Fruit fly (Drosophila melanogaster) whole organism, embryonic: ENCODE data around the gene CG31207.

Source experiments
- ATbp ChIP-seq: fragments of 200-800 bp; sonication (Bioruptor generic); optimal IDR thresholded peaks from 2 replicates; lab custom pipeline; 2017; ENCODE audit warnings: missing biosample characterization, mild to moderate bottlenecking, missing genetic modification characterization, missing genetic modification reagents
- Atf-2 ChIP-seq: fragments of 200-800 bp; sonication (Bioruptor generic); optimal IDR thresholded peaks from 2 replicates; lab custom pipeline; 2016; ENCODE audit warnings: missing biosample characterization, missing genetic modification characterization
- Bdp1 ChIP-seq: fragments of 200-800 bp; sonication (Bioruptor generic); optimal IDR thresholded peaks from 3 replicates; lab custom pipeline; 2016; ENCODE audit warnings: missing biosample characterization, missing genetic modification characterization
- CG1024 ChIP-seq: fragments of 200-800 bp; sonication (Bioruptor generic); IDR thresholded peaks from 2 replicates; pipeline ENCODE4 v1.3.6; 2022; ENCODE audit warnings: missing biosample characterization, missing genetic modification characterization
- CG10543 ChIP-seq: fragments of 200-800 bp; sonication (Bioruptor generic); optimal IDR thresholded peaks from 3 replicates; lab custom pipeline; 2017; ENCODE audit warnings: missing biosample characterization, mild to moderate bottlenecking, missing genetic modification characterization, moderate library complexity
- CG10979 ChIP-seq: fragments of 200-800 bp; sonication (Bioruptor generic); optimal IDR thresholded peaks from 2 replicates; lab custom pipeline; 2018; ENCODE audit warnings: missing biosample characterization, mild to moderate bottlenecking, missing genetic modification characterization, moderate library complexity
- CG1603 ChIP-seq: fragments of 200-800 bp; sonication (Bioruptor generic); optimal IDR thresholded peaks from 2 replicates; lab custom pipeline; 2019; ENCODE audit warnings: missing biosample characterization, mild to moderate bottlenecking, missing genetic modification characterization, moderate library complexity
- CG18619 ChIP-seq: fragments of 200-800 bp; sonication (Bioruptor generic); optimal IDR thresholded peaks from 3 replicates; lab custom pipeline; 2017; ENCODE audit warnings: missing biosample characterization, mild to moderate bottlenecking, missing genetic modification characterization
- CG18764 ChIP-seq: fragments of 200-800 bp; sonication (Bioruptor generic); optimal IDR thresholded peaks from 3 replicates; lab custom pipeline; 2016; ENCODE audit warnings: missing biosample characterization, missing genetic modification characterization
- CG3407 ChIP-seq: fragments of 200-800 bp; sonication (Bioruptor generic); optimal IDR thresholded peaks from 2 replicates; lab custom pipeline; 2018; ENCODE audit warnings: missing biosample characterization, mild to moderate bottlenecking, missing genetic modification characterization
- CG4282 ChIP-seq: fragments of 200-800 bp; sonication (Bioruptor generic); optimal IDR thresholded peaks from 2 replicates; lab custom pipeline; 2016; ENCODE audit warnings: missing biosample characterization, missing genetic modification characterization
- CG5953 ChIP-seq: fragments of 200-800 bp; sonication (Bioruptor generic); IDR thresholded peaks from 2 replicates; pipeline ENCODE4 v1.3.6; 2022; ENCODE audit warnings: missing biosample characterization, missing genetic modification characterization
- CG7271 ChIP-seq: fragments of 200-800 bp; sonication (Bioruptor generic); optimal IDR thresholded peaks from 2 replicates; lab custom pipeline; 2018; ENCODE audit warnings: missing biosample characterization, mild to moderate bottlenecking, missing genetic modification characterization, moderate library complexity
- CG7556 ChIP-seq: fragments of 200-800 bp; sonication (Bioruptor generic); optimal IDR thresholded peaks from 2 replicates; lab custom pipeline; 2017; ENCODE audit warnings: missing biosample characterization, mild to moderate bottlenecking, missing genetic modification characterization
- CG7928 ChIP-seq: fragments of 200-800 bp; sonication (Bioruptor generic); optimal IDR thresholded peaks from 2 replicates; lab custom pipeline; 2017; ENCODE audit warnings: missing biosample characterization, mild to moderate bottlenecking, missing genetic modification characterization
- CG8478 ChIP-seq: fragments of >200 bp; optimal IDR thresholded peaks from 2 replicates; lab custom pipeline; 2018
- CG8944 ChIP-seq: fragments of 200-800 bp; sonication (Bioruptor generic); optimal IDR thresholded peaks from 3 replicates; lab custom pipeline; 2016; ENCODE audit warnings: missing biosample characterization, missing genetic modification characterization
- CG9215 ChIP-seq: fragments of 200-800 bp; sonication (Bioruptor generic); IDR thresholded peaks from 2 replicates; pipeline ENCODE4 v1.3.6; 2022; ENCODE audit warnings: missing biosample characterization, missing genetic modification characterization
- CG9817 ChIP-seq: fragments of 200-800 bp; sonication (Bioruptor generic); optimal IDR thresholded peaks from 2 replicates; lab custom pipeline; 2018; ENCODE audit warnings: missing biosample characterization, mild to moderate bottlenecking, missing genetic modification characterization, moderate library complexity
- Doc3 ChIP-seq: fragments of 200-800 bp; sonication (Bioruptor generic); IDR thresholded peaks from 3 replicates; pipeline ENCODE4 v1.3.6; 2022; ENCODE audit warnings: missing biosample characterization, missing genetic modification characterization; ENCODE audit not compliant: partially characterized antibody
- Dp ChIP-seq: fragments of 200-800 bp; sonication (Bioruptor generic); optimal IDR thresholded peaks from 2 replicates; lab custom pipeline; 2018; ENCODE audit warnings: missing biosample characterization, mild to moderate bottlenecking, missing genetic modification characterization, moderate library complexity
- GATAe ChIP-seq: fragments of 200-800 bp; sonication (Bioruptor generic); conservative IDR thresholded peaks from 2 replicates; pipeline ENCODE4 v1.3.6; 2022; ENCODE audit warnings: missing biosample characterization, missing genetic modification characterization
- Hmr ChIP-seq: fragments of 200-800 bp; sonication (Bioruptor generic); optimal IDR thresholded peaks from 3 replicates; lab custom pipeline; 2017; ENCODE audit warnings: mild to moderate bottlenecking, missing biosample characterization, missing genetic modification reagents, missing genetic modification characterization
- Hr78 ChIP-seq, 2 experiments: fragments of 200-800 bp in 1 of 2; fragments of >200 bp in 1 of 2; sonication (Bioruptor generic) in 1 of 2; optimal IDR thresholded peaks; 2 replicates each; lab custom pipeline; 2017 to 2019; ENCODE audit warnings: missing biosample characterization in 2 of 2, missing genetic modification characterization in 2 of 2, mild to moderate bottlenecking in 1 of 2, moderate library complexity in 1 of 2
- MBD-R2 ChIP-seq: fragments of 200-800 bp; sonication (Bioruptor generic); IDR thresholded peaks from 2 replicates; pipeline ENCODE4 v1.3.6; 2022; ENCODE audit warnings: missing biosample characterization, missing genetic modification characterization
- Med ChIP-seq: fragments of 200-800 bp; sonication (Bioruptor generic); peaks from one replicate; lab custom pipeline; 2016; ENCODE audit warnings: missing biosample characterization, missing genetic modification characterization, mild to moderate bottlenecking, inconsistent platforms, moderate library complexity
- Myb ChIP-seq: fragments of 200-800 bp; sonication (Bioruptor generic); optimal IDR thresholded peaks from 2 replicates; lab custom pipeline; 2016; ENCODE audit warnings: missing biosample characterization, missing genetic modification characterization
- NFAT ChIP-seq: fragments of 200-800 bp; sonication (Bioruptor generic); IDR thresholded peaks from 2 replicates; pipeline ENCODE4 v1.3.6; 2022; ENCODE audit warnings: missing biosample characterization, missing genetic modification characterization
- Nf-YA ChIP-seq: fragments of 200-800 bp; sonication (Bioruptor generic); IDR thresholded peaks from 2 replicates; pipeline ENCODE4 v1.3.6; 2022; ENCODE audit warnings: missing biosample characterization, missing genetic modification characterization
- Nf-YB ChIP-seq: fragments of 200-800 bp; sonication (Bioruptor generic); optimal IDR thresholded peaks from 3 replicates; lab custom pipeline; 2019; ENCODE audit warnings: missing biosample characterization, mild to moderate bottlenecking, missing genetic modification characterization, moderate library complexity
- Usf ChIP-seq: fragments of 200-800 bp; sonication (Bioruptor generic); optimal IDR thresholded peaks from 2 replicates; lab custom pipeline; 2017; ENCODE audit warnings: missing genotype, missing biosample characterization, missing genetic modification characterization
- abd-A ChIP-seq: fragments of 200-800 bp; sonication (Bioruptor generic); optimal IDR thresholded peaks from 3 replicates; lab custom pipeline; 2019; ENCODE audit warnings: missing biosample characterization, mild to moderate bottlenecking, missing genetic modification characterization, moderate library complexity
- amos ChIP-seq: fragments of 200-800 bp; sonication (Bioruptor generic); IDR thresholded peaks from 2 replicates; pipeline ENCODE4 v1.3.6; 2022; ENCODE audit warnings: missing biosample characterization, missing genetic modification characterization; ENCODE audit not compliant: partially characterized antibody
- ase ChIP-seq: fragments of 200-800 bp; sonication (Bioruptor generic); IDR thresholded peaks from 3 replicates; pipeline ENCODE4 v1.3.6; 2022; ENCODE audit warnings: missing biosample characterization, missing genetic modification characterization
- chm ChIP-seq: fragments of 200-800 bp; sonication (Bioruptor generic); IDR thresholded peaks from 2 replicates; pipeline ENCODE4 v1.3.6; 2022; ENCODE audit warnings: missing biosample characterization, missing genetic modification characterization
- croc ChIP-seq: fragments of 200-800 bp; sonication (Bioruptor generic); conservative IDR thresholded peaks from 3 replicates; pipeline ENCODE4 v1.3.6; 2022; ENCODE audit warnings: missing biosample characterization, missing genetic modification characterization
- dmrt99B ChIP-seq: fragments of 200-800 bp; sonication (Bioruptor generic); optimal IDR thresholded peaks from 2 replicates; lab custom pipeline; 2018; ENCODE audit warnings: missing biosample characterization, mild to moderate bottlenecking, missing genetic modification characterization, moderate library complexity
- dpn ChIP-seq, 2 experiments: fragments of 200-800 bp; sonication (Bioruptor generic); optimal IDR thresholded peaks; 3 replicates each; lab custom pipeline; 2016; ENCODE audit warnings: missing biosample characterization in 2 of 2, missing genetic modification characterization in 2 of 2
- dysf ChIP-seq: fragments of 200-800 bp; sonication (Bioruptor generic); IDR thresholded peaks from 3 replicates; pipeline ENCODE4 v1.3.6; 2022; ENCODE audit warnings: missing biosample characterization, missing genetic modification characterization
- exex ChIP-seq: fragments of 200-800 bp; sonication (Bioruptor generic); optimal IDR thresholded peaks from 4 replicates; lab custom pipeline; 2018; ENCODE audit warnings: missing biosample characterization, mild to moderate bottlenecking, missing genetic modification characterization, moderate library complexity
- fu2 ChIP-seq: fragments of 200-800 bp; sonication (Bioruptor generic); optimal IDR thresholded peaks from 2 replicates; lab custom pipeline; 2016; ENCODE audit warnings: missing biosample characterization, missing genetic modification characterization
- insv ChIP-seq, 2 experiments: fragments of 200-800 bp; sonication (Bioruptor generic); optimal IDR thresholded peaks; 3 replicates each; lab custom pipeline; 2016 to 2018; ENCODE audit warnings: missing biosample characterization in 2 of 2, missing genetic modification characterization in 2 of 2
- kah ChIP-seq: fragments of 200-800 bp; sonication (Bioruptor generic); optimal IDR thresholded peaks from 2 replicates; lab custom pipeline; 2018; ENCODE audit warnings: missing biosample characterization, mild to moderate bottlenecking, missing genetic modification characterization
- lbe ChIP-seq: fragments of 200-800 bp; sonication (Bioruptor generic); optimal IDR thresholded peaks from 2 replicates; lab custom pipeline; 2016; ENCODE audit warnings: missing biosample characterization, mild to moderate bottlenecking, missing genetic modification characterization
- pita ChIP-seq: fragments of 200-800 bp; sonication (Bioruptor generic); optimal IDR thresholded peaks from 2 replicates; lab custom pipeline; 2017; ENCODE audit warnings: missing biosample characterization, mild to moderate bottlenecking, missing genetic modification characterization
- pum ChIP-seq: fragments of 200-800 bp; sonication (Bioruptor generic); optimal IDR thresholded peaks from 2 replicates; lab custom pipeline; 2016; ENCODE audit warnings: missing biosample characterization, missing genetic modification characterization
- so ChIP-seq: fragments of 200-800 bp; sonication (Bioruptor generic); IDR thresholded peaks from 3 replicates; pipeline ENCODE4 v1.3.6; 2022; ENCODE audit warnings: missing biosample characterization, missing genetic modification characterization
- sug ChIP-seq: fragments of 200-800 bp; optimal IDR thresholded peaks from 2 replicates; lab custom pipeline; 2019; ENCODE audit warnings: missing biosample characterization, mild to moderate bottlenecking, missing genetic modification characterization, moderate library complexity
- tgo ChIP-seq: fragments of 200-800 bp; sonication (Bioruptor generic); IDR thresholded peaks from 3 replicates; pipeline ENCODE4 v1.3.6; 2022; ENCODE audit warnings: missing biosample characterization, missing genetic modification characterization
- unpg ChIP-seq: fragments of 200-800 bp; sonication (Bioruptor generic); optimal IDR thresholded peaks from 3 replicates; lab custom pipeline; 2018; ENCODE audit warnings: missing biosample characterization, mild to moderate bottlenecking, missing genetic modification characterization, moderate library complexity

CG31207 gene

dm6 chr3R:21073707-21074106 is 26.9 kb upstream of the CG31207 start, which contains the start of gene dmrt93B:
TSS of gene dmrt93B (plus strand) at chr3R:21074007.
- TF ChIP-seq Bdp1 (GFP tag; lab: Kevin White, UChicago) (no peak), Nf-YB (peak; percentile 7), CG5953 (GFP tag; lab: Robert Waterston, UW) (no peak), CG1603 (no peak)

- no peak for TF ChIP-seq CG18764 (GFP tag; lab: Kevin White, UChicago)
- no peak for TF ChIP-seq pum
- TF ChIP-seq GATAe (GFP tag; lab: Robert Waterston, UW), result no peak
- peak; percentile 70 for TF ChIP-seq pita (GFP tag; lab: Kevin White, UChicago)
- no peak for TF ChIP-seq CG9215 (GFP tag; lab: Robert Waterston, UW)
- TF ChIP-seq ATbp, result no peak
- TF ChIP-seq tgo (GFP tag; lab: Robert Waterston, UW), result no peak
- TF ChIP-seq CG3407, result no peak
- TF ChIP-seq Doc3 (GFP tag; lab: Robert Waterston, UW), result no peak
- TF ChIP-seq CG7928 (GFP tag; lab: Kevin White, UChicago), result peak; percentile 21
- no peak for TF ChIP-seq Nf-YA (GFP tag; lab: Robert Waterston, UW)
- no peak for TF ChIP-seq CG7556 (GFP tag; lab: Kevin White, UChicago)
- no peak for TF ChIP-seq chm (GFP tag; lab: Robert Waterston, UW)
- TF ChIP-seq Myb (GFP tag; lab: Kevin White, UChicago), result peak; percentile 82
- TF ChIP-seq amos (GFP tag; lab: Robert Waterston, UW), result peak; percentile 55; the same call in 1 of the 2 replicates
- TF ChIP-seq fu2 (GFP tag; lab: Kevin White, UChicago), result no peak
- no peak for TF ChIP-seq croc (GFP tag; lab: Robert Waterston, UW)
- peak; percentile 38 for TF ChIP-seq sug (tag; lab: Kevin White, UChicago)
- TF ChIP-seq CG4282, result no peak
- TF ChIP-seq CG18619 (GFP tag; lab: Kevin White, UChicago), result no peak
- TF ChIP-seq MBD-R2, result peak; percentile 84
- no peak for TF ChIP-seq unpg (GFP tag; lab: Kevin White, UChicago)
- TF ChIP-seq Dp (GFP tag; lab: Kevin White, UChicago), result peak; percentile 100
- TF ChIP-seq Hmr (GFP tag; lab: Kevin White, UChicago), result peak; percentile 46
- no peak for TF ChIP-seq abd-A (tag; lab: Kevin White, UChicago)
- TF ChIP-seq CG1024 (GFP tag; lab: Robert Waterston, UW), result no peak
- peak; percentile 88 for TF ChIP-seq Med (GFP tag; lab: Kevin White, UChicago)
- TF ChIP-seq lbe (GFP tag; lab: Kevin White, UChicago), result no peak
- TF ChIP-seq CG8944 (GFP tag; lab: Kevin White, UChicago), result peak; percentile 8
- peak; percentile 81 for TF ChIP-seq exex (tag; lab: Kevin White, UChicago)
- TF ChIP-seq dysf, result no peak
- TF ChIP-seq NFAT (GFP tag; lab: Robert Waterston, UW), result no peak; the same call in 1 of the 2 replicates
- TF ChIP-seq ase (GFP tag; lab: Robert Waterston, UW), result no peak
- no peak for TF ChIP-seq CG10543 (GFP tag; lab: Kevin White, UChicago)
- TF ChIP-seq so (GFP tag; lab: Robert Waterston, UW), result no peak
- no peak for TF ChIP-seq Usf (GFP tag; lab: Kevin White, UChicago)
- TF ChIP-seq Atf-2 (GFP tag; lab: Kevin White, UChicago), result no peak
- TF ChIP-seq Hr78 (GFP tag; optimal IDR thresholded peaks at IDR 0.05; lab: Kevin White, UChicago), result no peak
- no peak for TF ChIP-seq kah (GFP tag; lab: Kevin White, UChicago)
- no peak for TF ChIP-seq CG10979 (tag; lab: Kevin White, UChicago)
- TF ChIP-seq CG8478 (lab: Kevin White, UChicago), result no peak
- TF ChIP-seq Nf-YB, result peak; percentile 20
- no peak for TF ChIP-seq dpn (GFP tag; optimal IDR thresholded peaks at IDR 0.05; lab: Kevin White, UChicago)
- TF ChIP-seq CG9817 (tag; lab: Kevin White, UChicago), result no peak
- peak; percentile 96 to 99 for TF ChIP-seq insv (GFP tag; optimal IDR thresholded peaks at IDR 0.05; lab: Kevin White, UChicago)
- TF ChIP-seq CG7271, result no peak
- TF ChIP-seq dmrt99B (tag; lab: Kevin White, UChicago), result no peak
Measured at dm6 chr3R:21073141-21073540, 26.3 kb upstream of the CG31207 start, which contains the start of gene r-l. TSS of gene r-l (minus strand) at chr3R:21073319.
